Worm (Caenorhabditis elegans) whole organism, young adult: ENCODE results near the gene mca-1.
A peak's percentile ranks its signal among the peaks of the same experiment; 100 is the strongest.

Source experiments
- B0019.2 ChIP-seq: fragments of 200-800 bp; sonication (Bioruptor generic); conservative IDR thresholded peaks from 2 replicates; pipeline ENCODE4 v1.3.6; 2022; ENCODE audit warnings: missing genetic modification reagents, missing genetic modification characterization, missing compliant biosample characterization
- D2030.7 ChIP-seq: fragments of 200-800 bp; sonication (Bioruptor generic); IDR thresholded peaks from 2 replicates; pipeline ENCODE4 v1.3.6; 2022; ENCODE audit warnings: missing genetic modification reagents, missing genetic modification characterization, missing compliant biosample characterization
- F23B12.7 ChIP-seq: sonication (generic microtip); optimal IDR thresholded peaks from 2 replicates; lab custom pipeline; 2017; ENCODE audit warnings: missing genetic modification characterization, mild to moderate bottlenecking, missing compliant biosample characterization, antibody characterized with exemption, moderate library complexity; ENCODE audit not compliant: insufficient read depth
- Y53F4B.3 ChIP-seq: fragments of 200-800 bp; sonication (Bioruptor generic); IDR thresholded peaks from 2 replicates; pipeline ENCODE4 v1.3.6; 2022; ENCODE audit warnings: missing genetic modification reagents, missing genetic modification characterization, missing compliant biosample characterization
- Y67H2A.10 ChIP-seq: fragments of 200-800 bp; sonication (Bioruptor generic); conservative IDR thresholded peaks from 2 replicates; pipeline ENCODE4 v1.3.6; 2022; ENCODE audit warnings: missing genetic modification reagents, missing genetic modification characterization, missing compliant biosample characterization
- Y79H2A.3 ChIP-seq: fragments of 200-800 bp; sonication (Bioruptor generic); conservative IDR thresholded peaks from 2 replicates; pipeline ENCODE4 v1.3.6; 2022; ENCODE audit warnings: missing genetic modification reagents, missing genetic modification characterization, missing compliant biosample characterization
- Y95B8A.8 ChIP-seq: fragments of 200-800 bp; sonication (Bioruptor generic); IDR thresholded peaks from 2 replicates; pipeline ENCODE4 v1.3.6; 2022; ENCODE audit warnings: missing genetic modification reagents, missing genetic modification characterization, missing compliant biosample characterization
- ZK185.1 ChIP-seq: sonication (generic microtip); optimal IDR thresholded peaks from 2 replicates; lab custom pipeline; 2016; ENCODE audit warnings: mild to moderate bottlenecking, missing genetic modification characterization, missing compliant biosample characterization; ENCODE audit not compliant: poor library complexity, severe bottlenecking
- aptf-3 ChIP-seq: fragments of 200-800 bp; sonication (Bioruptor generic); IDR thresholded peaks from 2 replicates; pipeline ENCODE4 v1.3.6; 2022; ENCODE audit warnings: missing genetic modification characterization, missing compliant biosample characterization
- attf-3 ChIP-seq: fragments of 200-800 bp; sonication (Bioruptor generic); conservative IDR thresholded peaks from 2 replicates; pipeline ENCODE4 v1.3.6; 2022; ENCODE audit warnings: missing genetic modification reagents, missing genetic modification characterization, missing compliant biosample characterization
- attf-5 ChIP-seq: fragments of 200-800 bp; sonication (Bioruptor generic); optimal IDR thresholded peaks from 2 replicates; lab custom pipeline; 2018; ENCODE audit warnings: mild to moderate bottlenecking, missing genetic modification characterization, missing compliant biosample characterization
- bed-1 ChIP-seq: fragments of 200-800 bp; sonication (Bioruptor generic); IDR thresholded peaks from 2 replicates; pipeline ENCODE4 v1.3.6; 2022; ENCODE audit warnings: missing genetic modification reagents, missing genetic modification characterization, missing compliant biosample characterization
- bed-2 ChIP-seq: fragments of 200-800 bp; sonication (Bioruptor generic); IDR thresholded peaks from 2 replicates; pipeline ENCODE4 v1.3.6; 2022; ENCODE audit warnings: missing genetic modification reagents, missing genetic modification characterization, missing compliant biosample characterization
- ceh-100 ChIP-seq: fragments of 200-800 bp; sonication (Bioruptor generic); IDR thresholded peaks from 2 replicates; pipeline ENCODE4 v1.3.6; 2022; ENCODE audit warnings: missing genetic modification reagents, missing genetic modification characterization, missing compliant biosample characterization
- ceh-58 ChIP-seq: fragments of 200-800 bp; sonication (Bioruptor generic); IDR thresholded peaks from 2 replicates; pipeline ENCODE4 v1.3.6; 2022; ENCODE audit warnings: missing genetic modification characterization, missing compliant biosample characterization
- chd-7 ChIP-seq: sonication (generic microtip); optimal IDR thresholded peaks from 2 replicates; lab custom pipeline; 2016; ENCODE audit warnings: mild to moderate bottlenecking, missing genetic modification characterization, moderate library complexity, missing compliant biosample characterization
- dox-1 ChIP-seq: fragments of 200-800 bp; sonication (Bioruptor generic); IDR thresholded peaks from 2 replicates; pipeline ENCODE4 v1.3.6; 2022; ENCODE audit warnings: missing genetic modification reagents, missing genetic modification characterization, missing compliant biosample characterization
- efl-1 ChIP-seq: fragments of 150-350 bp; optimal IDR thresholded peaks from 2 replicates; lab custom pipeline; 2014; ENCODE audit warnings: missing biosample characterization, missing genetic modification reagents, missing genetic modification characterization
- egl-18 ChIP-seq: fragments of 200-800 bp; sonication (Bioruptor generic); IDR thresholded peaks from 2 replicates; pipeline ENCODE4 v1.3.6; 2022; ENCODE audit warnings: missing genetic modification reagents, missing genetic modification characterization, missing compliant biosample characterization
- ekl-4 ChIP-seq: fragments of 200-800 bp; sonication (Bioruptor generic); IDR thresholded peaks from 2 replicates; pipeline ENCODE4 v1.3.6; 2022; ENCODE audit warnings: missing genetic modification reagents, missing genetic modification characterization, missing compliant biosample characterization
- ets-4 ChIP-seq: fragments of 200-800 bp; sonication (Bioruptor generic); optimal IDR thresholded peaks from 2 replicates; lab custom pipeline; 2018; ENCODE audit warnings: mild to moderate bottlenecking, missing genetic modification characterization, missing compliant biosample characterization
- hlh-12 ChIP-seq: sonication (generic microtip); optimal IDR thresholded peaks from 2 replicates; lab custom pipeline; 2016; ENCODE audit warnings: missing genetic modification characterization, missing compliant biosample characterization
- hlh-26 ChIP-seq: fragments of 200-800 bp; sonication (Bioruptor generic); conservative IDR thresholded peaks from 2 replicates; pipeline ENCODE4 v1.3.6; 2022; ENCODE audit warnings: missing genetic modification reagents, missing genetic modification characterization, missing compliant biosample characterization
- lag-1 ChIP-seq: fragments of 200-800 bp; sonication (Bioruptor generic); IDR thresholded peaks from 2 replicates; pipeline ENCODE4 v1.3.6; 2022; ENCODE audit warnings: missing genetic modification reagents, missing genetic modification characterization, missing compliant biosample characterization
- let-607 ChIP-seq, 2 experiments: fragments of 200-800 bp in 1 of 2; sonication (Bioruptor generic) in 1 of 2; sonication (generic microtip) in 1 of 2; optimal IDR thresholded peaks; 2 replicates each; lab custom pipeline; 2016 to 2018; ENCODE audit warnings: mild to moderate bottlenecking in 2 of 2, missing compliant biosample characterization in 2 of 2, missing genetic modification characterization in 2 of 2, moderate library complexity in 2 of 2, missing genotype in 1 of 2
- lin-26 ChIP-seq: fragments of 200-800 bp; sonication (Bioruptor generic); IDR thresholded peaks from 2 replicates; pipeline ENCODE4 v1.3.6; 2022; ENCODE audit warnings: missing genetic modification reagents, missing genetic modification characterization, missing compliant biosample characterization
- lin-40 ChIP-seq: sonication (generic microtip); optimal IDR thresholded peaks from 2 replicates; lab custom pipeline; 2016; ENCODE audit warnings: missing genetic modification characterization, mild to moderate bottlenecking, missing compliant biosample characterization, missing genotype, missing genetic modification reagents
- madf-3 ChIP-seq: fragments of 200-800 bp; sonication (Bioruptor generic); IDR thresholded peaks from 2 replicates; pipeline ENCODE4 v1.3.6; 2022; ENCODE audit warnings: missing genetic modification reagents, missing genetic modification characterization, missing compliant biosample characterization
- mes-4 ChIP-seq: sonication (generic microtip); optimal IDR thresholded peaks from 2 replicates; lab custom pipeline; 2016; ENCODE audit warnings: missing genotype, missing genetic modification characterization, missing compliant biosample characterization
- nfya-2 ChIP-seq: fragments of 200-800 bp; sonication (Bioruptor generic); IDR thresholded peaks from 2 replicates; pipeline ENCODE4 v1.3.6; 2022; ENCODE audit warnings: missing genetic modification reagents, missing genetic modification characterization, missing compliant biosample characterization
- nhr-27 ChIP-seq: fragments of 200-800 bp; sonication (Bioruptor generic); optimal IDR thresholded peaks from 2 replicates; lab custom pipeline; 2018; ENCODE audit warnings: mild to moderate bottlenecking, missing genetic modification characterization, moderate library complexity, missing compliant biosample characterization
- nhr-80 ChIP-seq: sonication (generic microtip); optimal IDR thresholded peaks from 2 replicates; lab custom pipeline; 2016; ENCODE audit warnings: missing genetic modification characterization, missing compliant biosample characterization
- pha-4 ChIP-seq: fragments of 150-350 bp; sonication (generic microtip); optimal IDR thresholded peaks from 2 replicates; lab custom pipeline; 2014; ENCODE audit warnings: missing biosample characterization, missing genetic modification reagents, missing genetic modification characterization
- rcor-1 ChIP-seq: fragments of 200-800 bp; sonication (Bioruptor generic); IDR thresholded peaks from 2 replicates; pipeline ENCODE4 v1.3.6; 2022; ENCODE audit warnings: missing genetic modification reagents, missing genetic modification characterization, missing compliant biosample characterization
- rec-8 ChIP-seq, 2 experiments: sonication (generic microtip); optimal IDR thresholded peaks; 2 replicates each; lab custom pipeline; 2016; ENCODE audit warnings: mild to moderate bottlenecking in 2 of 2, missing genetic modification characterization in 2 of 2, missing genetic modification reagents in 2 of 2, missing genotype in 2 of 2, missing biosample characterization in 1 of 2, missing compliant biosample characterization in 1 of 2, moderate library complexity in 1 of 2
- somi-1 ChIP-seq: fragments of 200-800 bp; sonication (Bioruptor generic); optimal IDR thresholded peaks from 2 replicates; lab custom pipeline; 2018; ENCODE audit warnings: mild to moderate bottlenecking, missing genetic modification characterization, missing compliant biosample characterization
- sptf-2 ChIP-seq: fragments of 200-800 bp; sonication (Bioruptor generic); optimal IDR thresholded peaks from 2 replicates; lab custom pipeline; 2018; ENCODE audit warnings: mild to moderate bottlenecking, missing genetic modification characterization, missing compliant biosample characterization
- tlf-1 ChIP-seq: fragments of 200-800 bp; sonication (Bioruptor generic); optimal IDR thresholded peaks from 2 replicates; lab custom pipeline; 2018; ENCODE audit warnings: mild to moderate bottlenecking, missing genetic modification characterization, missing compliant biosample characterization
- ztf-18 ChIP-seq: sonication (generic microtip); optimal IDR thresholded peaks from 2 replicates; lab custom pipeline; 2016; ENCODE audit warnings: missing genotype, mild to moderate bottlenecking, missing genetic modification characterization, missing compliant biosample characterization
- ztf-22 ChIP-seq: fragments of 200-800 bp; sonication (Bioruptor generic); optimal IDR thresholded peaks from 2 replicates; lab custom pipeline; 2018; ENCODE audit warnings: mild to moderate bottlenecking, missing genetic modification characterization, moderate library complexity, missing compliant biosample characterization

The mca-1 gene

ce11 chrIV:9633889-9634288, 859 bp downstream of the mca-1 start:
- no peak for TF ChIP-seq Y53F4B.3 (GFP tag; lab: Robert Waterston, UW)
- no peak for TF ChIP-seq Y67H2A.10 (GFP tag; lab: Robert Waterston, UW)
- TF ChIP-seq efl-1 = no peak
- TF ChIP-seq sptf-2 (GFP tag; lab: Kevin White, UChicago) = no peak
- no peak for TF ChIP-seq aptf-3 (GFP tag; lab: Robert Waterston, UW)
- no peak for TF ChIP-seq dox-1 (GFP tag; lab: Robert Waterston, UW)
- no peak for TF ChIP-seq ztf-18 (tag; lab: Kevin White, UChicago)
- TF ChIP-seq ets-4 (GFP tag; lab: Kevin White, UChicago) = no peak
- TF ChIP-seq ekl-4 = no peak
- TF ChIP-seq ztf-22 (GFP tag; lab: Kevin White, UChicago) = no peak
- TF ChIP-seq mes-4 (tag; lab: Kevin White, UChicago) = no peak
- no peak for TF ChIP-seq attf-3 (GFP tag; lab: Robert Waterston, UW)
- TF ChIP-seq, all 124 proteins: peak for 0

- no peak for TF ChIP-seq madf-3 (GFP tag; lab: Robert Waterston, UW)
- no peak for TF ChIP-seq hlh-26 (GFP tag; lab: Robert Waterston, UW)
- no peak for TF ChIP-seq lag-1 (GFP tag; lab: Robert Waterston, UW)
- TF ChIP-seq ceh-100 = no peak
- TF ChIP-seq B0019.2 (GFP tag; lab: Robert Waterston, UW) = no peak
- TF ChIP-seq bed-1 (GFP tag; lab: Robert Waterston, UW) = no peak
- TF ChIP-seq hlh-12 (tag; lab: Kevin White, UChicago) = no peak
- no peak for TF ChIP-seq ceh-58
- TF ChIP-seq, all 124 proteins: peak for 0
Measured at ce11 chrIV:9632966-9633494, 1.7 kb downstream of the mca-1 start.

ce11 chrIV:9632094-9632493, 2.7 kb downstream of the mca-1 start:
- no peak for TF ChIP-seq Y95B8A.8
- TF ChIP-seq, all 124 proteins: peak for 0

ce11 chrIV:9631579-9631978, 3.2 kb downstream of the mca-1 start:
- TF ChIP-seq hlh-26 (GFP tag; lab: Robert Waterston, UW) = no peak
- 0 out of 2 replicates have a peak, but pooled peaks have one; percentile 12 for TF ChIP-seq lin-26 (GFP tag; lab: Robert Waterston, UW)

DNA sequence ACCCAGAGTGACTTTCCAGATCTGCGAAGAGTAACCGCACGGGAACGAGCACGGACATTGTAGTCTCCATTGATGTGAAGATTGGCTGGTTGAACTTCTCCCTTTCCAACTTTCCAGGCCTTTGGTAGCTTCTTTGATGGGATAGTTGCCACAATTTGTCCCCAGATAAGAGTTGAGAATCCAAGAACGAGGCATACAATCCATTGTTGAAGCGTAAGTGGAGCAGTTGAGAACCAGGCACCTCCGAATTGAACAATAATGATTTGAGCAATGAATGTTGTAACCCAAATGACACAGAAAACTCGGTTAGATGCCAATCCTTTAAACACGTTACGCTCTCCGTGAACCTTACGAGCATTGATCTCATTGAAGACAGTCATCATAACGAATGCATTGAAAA, 7.7 kb downstream of the mca-1 start:
- TF ChIP-seq rcor-1 = no peak
- no peak for TF ChIP-seq bed-2
- no peak for TF ChIP-seq somi-1 (GFP tag; lab: Kevin White, UChicago)
- no peak for TF ChIP-seq madf-3 (GFP tag; lab: Robert Waterston, UW)
- no peak for TF ChIP-seq tlf-1 (GFP tag; lab: Kevin White, UChicago)
- no peak for TF ChIP-seq ztf-22 (GFP tag; lab: Kevin White, UChicago)
- TF ChIP-seq hlh-12 (tag; lab: Kevin White, UChicago) = no peak
- TF ChIP-seq nhr-27 (tag; lab: Kevin White, UChicago) = no peak
- no peak for TF ChIP-seq Y79H2A.3 (GFP tag; lab: Robert Waterston, UW)

DNA sequence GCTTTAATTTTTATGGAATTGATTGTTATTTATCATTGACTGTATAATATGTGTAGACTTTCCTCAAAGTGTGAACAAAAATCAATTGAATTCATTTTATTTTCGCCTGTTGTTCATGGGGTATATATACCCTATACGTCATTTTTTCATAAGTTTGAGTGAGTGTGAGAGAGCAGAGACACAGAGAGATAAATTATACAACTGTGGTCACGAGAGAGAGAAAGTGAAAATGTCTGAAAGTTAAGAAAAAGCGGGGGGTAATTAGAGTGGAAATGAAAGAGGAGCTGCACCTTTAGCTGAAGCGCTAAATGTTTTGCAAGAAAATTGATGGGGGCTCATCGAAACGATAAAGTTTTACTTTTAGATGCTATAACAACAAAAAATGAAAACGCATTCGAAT, 8.9 kb downstream of the mca-1 start:
- TF ChIP-seq D2030.7 (no peak), hlh-26 (GFP tag; lab: Robert Waterston, UW) (no peak), rec-8 (tag; optimal IDR thresholded peaks at IDR 0.05; lab: Kevin White, UChicago) (no peak), lag-1 (GFP tag; lab: Robert Waterston, UW) (no peak), ztf-18 (tag; lab: Kevin White, UChicago) (no peak), ZK185.1 (tag; lab: Kevin White, UChicago) (no peak), nhr-80 (tag; lab: Kevin White, UChicago) (peak; percentile 36), pha-4 (tag; lab: Kevin White, UChicago) (no peak), F23B12.7 (tag; lab: Kevin White, UChicago) (no peak), let-607 (tag; optimal IDR thresholded peaks at IDR 0.05; lab: Kevin White, UChicago) (no peak), egl-18 (no peak), lin-40 (no peak), nfya-2 (GFP tag; lab: Robert Waterston, UW) (no peak), chd-7 (tag; lab: Kevin White, UChicago) (no peak), attf-5 (GFP tag; lab: Kevin White, UChicago) (peak; percentile 3)
